Worm (Caenorhabditis elegans) whole organism, midembryonic: ENCODE data around the gene Y49A10A.2.

Source experiments
- T22C8.4 ChIP-seq: fragments of 200-800 bp; sonication (Bioruptor generic); IDR thresholded peaks from 2 replicates; pipeline ENCODE4 v1.3.6; 2022; ENCODE audit warnings: missing genetic modification characterization, missing compliant biosample characterization
- cog-1 ChIP-seq: sonication (generic microtip); optimal IDR thresholded peaks from 2 replicates; lab custom pipeline; 2016; ENCODE audit warnings: missing genetic modification characterization, missing compliant biosample characterization
- flt-1 ChIP-seq: fragments of 200-800 bp; sonication (Bioruptor generic); IDR thresholded peaks from 2 replicates; pipeline ENCODE4 v1.3.6; 2022; ENCODE audit warnings: missing genetic modification characterization, missing compliant biosample characterization
- klf-2 ChIP-seq: fragments of 200-800 bp; sonication (Bioruptor generic); conservative IDR thresholded peaks from 2 replicates; pipeline ENCODE4 v1.3.6; 2022; ENCODE audit warnings: missing genetic modification reagents, missing genetic modification characterization, missing compliant biosample characterization
- med-1 ChIP-seq: sonication (generic microtip); optimal IDR thresholded peaks from 2 replicates; lab custom pipeline; 2017; ENCODE audit warnings: missing genetic modification characterization, mild to moderate bottlenecking, missing compliant biosample characterization, antibody characterized with exemption, missing genetic modification reagents; ENCODE audit not compliant: insufficient read depth
- ref-1 ChIP-seq: fragments of 200-800 bp; sonication (Bioruptor generic); conservative IDR thresholded peaks from 2 replicates; pipeline ENCODE4 v1.3.6; 2022; ENCODE audit warnings: missing genetic modification reagents, missing genetic modification characterization, missing compliant biosample characterization
- tab-1 ChIP-seq: fragments of 200-800 bp; sonication (Bioruptor generic); IDR thresholded peaks from 2 replicates; pipeline ENCODE4 v1.3.6; 2022; ENCODE audit warnings: missing genetic modification characterization, missing compliant biosample characterization
- ztf-23 ChIP-seq: fragments of 200-800 bp; sonication (Bioruptor generic); IDR thresholded peaks from 2 replicates; pipeline ENCODE4 v1.3.6; 2022; ENCODE audit warnings: missing genetic modification reagents, missing genetic modification characterization, missing compliant biosample characterization
- ztf-29 ChIP-seq: fragments of 200-800 bp; sonication (Bioruptor generic); IDR thresholded peaks from 2 replicates; pipeline ENCODE4 v1.3.6; 2022; ENCODE audit warnings: missing genetic modification reagents, missing genetic modification characterization, missing compliant biosample characterization

Gene Y49A10A.2

ce11 chrX:10394238-10394637, 21.8 kb upstream of the Y49A10A.2 start:
- TF ChIP-seq med-1 (no peak), ref-1 (GFP tag; lab: Robert Waterston, UW) (no peak), klf-2 (GFP tag; lab: Robert Waterston, UW) (no peak), cog-1 (tag; lab: Kevin White, UChicago) (peak; percentile 36), T22C8.4 (GFP tag; lab: Robert Waterston, UW) (no peak), ztf-23 (GFP tag; lab: Robert Waterston, UW) (no peak), ztf-29 (GFP tag; lab: Robert Waterston, UW) (no peak), flt-1 (GFP tag; lab: Robert Waterston, UW) (no peak)

ce11 chrX:10393362-10393761, 20.9 kb upstream of the Y49A10A.2 start:
- TF ChIP-seq ztf-23 (GFP tag; lab: Robert Waterston, UW), result no peak
- no peak for TF ChIP-seq flt-1 (GFP tag; lab: Robert Waterston, UW)
- TF ChIP-seq ref-1 (GFP tag; lab: Robert Waterston, UW), result no peak
- no peak for TF ChIP-seq T22C8.4 (GFP tag; lab: Robert Waterston, UW)
- TF ChIP-seq klf-2 (GFP tag; lab: Robert Waterston, UW), result no peak

ce11 chrX:10392792-10393191, 20.3 kb upstream of the Y49A10A.2 start:
- TF ChIP-seq T22C8.4 (GFP tag; lab: Robert Waterston, UW) (no peak), ztf-23 (GFP tag; lab: Robert Waterston, UW) (no peak), cog-1 (tag; lab: Kevin White, UChicago) (no peak), klf-2 (GFP tag; lab: Robert Waterston, UW) (no peak), tab-1 (GFP tag; lab: Robert Waterston, UW) (no peak), ref-1 (GFP tag; lab: Robert Waterston, UW) (no peak), flt-1 (GFP tag; lab: Robert Waterston, UW) (no peak), med-1 (no peak), ztf-29 (GFP tag; lab: Robert Waterston, UW) (no peak)

ce11 chrX:10391174-10391573, 18.7 kb upstream of the Y49A10A.2 start:
- TF ChIP-seq tab-1 (GFP tag; lab: Robert Waterston, UW), result no peak
- TF ChIP-seq cog-1 (tag; lab: Kevin White, UChicago), result peak; percentile 10

ce11 chrX:10386408-10386807, 13.9 kb upstream of the Y49A10A.2 start, which contains the start of gene dyf-6:
Gene dyf-6, minus strand, starts transcription at chrX:10386508.
- TF ChIP-seq flt-1 (GFP tag; lab: Robert Waterston, UW) (no peak), tab-1 (GFP tag; lab: Robert Waterston, UW) (no peak), klf-2 (GFP tag; lab: Robert Waterston, UW) (no peak), ztf-23 (GFP tag; lab: Robert Waterston, UW) (no peak), med-1 (no peak), ref-1 (GFP tag; lab: Robert Waterston, UW) (no peak), ztf-29 (GFP tag; lab: Robert Waterston, UW) (no peak), cog-1 (tag; lab: Kevin White, UChicago) (no peak), T22C8.4 (GFP tag; lab: Robert Waterston, UW) (no peak)

ce11 chrX:10386001-10386400, 13.5 kb upstream of the Y49A10A.2 start:
- no peak for TF ChIP-seq ztf-29 (GFP tag; lab: Robert Waterston, UW)
- no peak for TF ChIP-seq cog-1 (tag; lab: Kevin White, UChicago)
- no peak for TF ChIP-seq tab-1 (GFP tag; lab: Robert Waterston, UW)

ce11 chrX:10379678-10380077, 7.2 kb upstream of the Y49A10A.2 start, which contains the start of gene rme-4:
Gene rme-4, minus strand, starts transcription at chrX:10379845.
- TF ChIP-seq ztf-29 (GFP tag; lab: Robert Waterston, UW) (no peak), cog-1 (tag; lab: Kevin White, UChicago) (no peak), med-1 (no peak), flt-1 (GFP tag; lab: Robert Waterston, UW) (no peak), T22C8.4 (GFP tag; lab: Robert Waterston, UW) (no peak), klf-2 (GFP tag; lab: Robert Waterston, UW) (no peak), ref-1 (GFP tag; lab: Robert Waterston, UW) (no peak), tab-1 (GFP tag; lab: Robert Waterston, UW) (no peak), ztf-23 (GFP tag; lab: Robert Waterston, UW) (no peak)

ce11 chrX:10377663-10378062, 5.2 kb upstream of the Y49A10A.2 start:
- TF ChIP-seq flt-1 (GFP tag; lab: Robert Waterston, UW) (no peak), cog-1 (tag; lab: Kevin White, UChicago) (peak; percentile 39)

- TF ChIP-seq med-1 (no peak), klf-2 (GFP tag; lab: Robert Waterston, UW) (no peak), ztf-23 (GFP tag; lab: Robert Waterston, UW) (no peak)
Observed at ce11 chrX:10376989-10377388, 4.5 kb upstream of the Y49A10A.2 start.

ce11 chrX:10373581-10373980, 1.1 kb upstream of the Y49A10A.2 start:
- TF ChIP-seq tab-1 (GFP tag; lab: Robert Waterston, UW), result no peak
- TF ChIP-seq flt-1 (GFP tag; lab: Robert Waterston, UW), result no peak
- TF ChIP-seq ztf-23 (GFP tag; lab: Robert Waterston, UW), result no peak

ce11 chrX:10358083-10358482, 14.4 kb downstream of the Y49A10A.2 start, which contains the start of gene efhc-1:
Gene efhc-1, plus strand, starts transcription at chrX:10358383.
- TF ChIP-seq klf-2 (GFP tag; lab: Robert Waterston, UW), result no peak
